Fruit fly (Drosophila melanogaster) whole organism, pupa: Measurements from ENCODE around the gene CG15743.

Experiments
- CG10348 ChIP-seq: fragments of 200-800 bp; sonication (Bioruptor generic); IDR thresholded peaks from 2 replicates; pipeline ENCODE4 v1.3.6; 2022; ENCODE audit warnings: missing biosample characterization, missing genetic modification characterization
- CG12605 ChIP-seq: fragments of 200-800 bp; sonication (Bioruptor generic); IDR thresholded peaks from 2 replicates; pipeline ENCODE4 v1.3.6; 2022; ENCODE audit warnings: missing biosample characterization, missing genetic modification characterization
- CG13204 ChIP-seq: fragments of 200-800 bp; sonication (Bioruptor generic); optimal IDR thresholded peaks from 2 replicates; lab custom pipeline; 2018; ENCODE audit warnings: missing biosample characterization, mild to moderate bottlenecking, missing genetic modification characterization, moderate library complexity
- CG14655 ChIP-seq: fragments of 200-800 bp; sonication (Bioruptor generic); optimal IDR thresholded peaks from 3 replicates; lab custom pipeline; 2017; ENCODE audit warnings: mild to moderate bottlenecking, missing biosample characterization, missing genetic modification reagents, missing genetic modification characterization
- CG15710 ChIP-seq: fragments of 200-800 bp; sonication (Bioruptor generic); optimal IDR thresholded peaks from 2 replicates; lab custom pipeline; 2018; ENCODE audit warnings: missing biosample characterization, mild to moderate bottlenecking, missing genetic modification characterization, moderate library complexity
- CG17806 ChIP-seq: fragments of 200-800 bp; sonication (Bioruptor generic); optimal IDR thresholded peaks from 2 replicates; lab custom pipeline; 2018; ENCODE audit warnings: missing biosample characterization, mild to moderate bottlenecking, missing genetic modification characterization, moderate library complexity
- CG32121 ChIP-seq: fragments of 200-800 bp; sonication (Bioruptor generic); IDR thresholded peaks from 2 replicates; pipeline ENCODE4 v1.3.6; 2022; ENCODE audit warnings: missing biosample characterization, missing genetic modification characterization
- CG34367 ChIP-seq: fragments of 200-800 bp; sonication (Bioruptor generic); optimal IDR thresholded peaks from 2 replicates; lab custom pipeline; 2018; ENCODE audit warnings: missing biosample characterization, mild to moderate bottlenecking, missing genetic modification characterization
- CG4496 ChIP-seq: fragments of 200-800 bp; sonication (Bioruptor generic); IDR thresholded peaks from 3 replicates; pipeline ENCODE4 v1.3.6; 2022; ENCODE audit warnings: missing biosample characterization, missing genetic modification characterization
- CG8159 ChIP-seq: fragments of 200-800 bp; sonication (Bioruptor generic); optimal IDR thresholded peaks from 3 replicates; lab custom pipeline; 2018; ENCODE audit warnings: missing biosample characterization, mild to moderate bottlenecking, missing genetic modification characterization, moderate library complexity
- CG8301 ChIP-seq: fragments of 200-800 bp; sonication (Bioruptor generic); optimal IDR thresholded peaks from 2 replicates; lab custom pipeline; 2018; ENCODE audit warnings: missing biosample characterization, mild to moderate bottlenecking, missing genetic modification characterization
- CG9948 ChIP-seq: fragments of 200-800 bp; sonication (Bioruptor generic); optimal IDR thresholded peaks from 2 replicates; lab custom pipeline; 2018; ENCODE audit warnings: missing biosample characterization, mild to moderate bottlenecking, missing genetic modification characterization, moderate library complexity
- D1 ChIP-seq: fragments of 200-800 bp; sonication (Bioruptor generic); optimal IDR thresholded peaks from 2 replicates; lab custom pipeline; 2018; ENCODE audit warnings: missing biosample characterization, mild to moderate bottlenecking, missing genetic modification characterization, moderate library complexity
- EcR ChIP-seq: fragments of 200-800 bp; sonication (Bioruptor generic); optimal IDR thresholded peaks from 3 replicates; lab custom pipeline; 2019; ENCODE audit warnings: missing biosample characterization, missing genetic modification characterization, mild to moderate bottlenecking, moderate library complexity, missing genetic modification reagents
- Ets98B ChIP-seq: fragments of 200-800 bp; sonication (Bioruptor generic); IDR thresholded peaks from 2 replicates; pipeline ENCODE4 v1.3.6; 2022; ENCODE audit warnings: missing biosample characterization, missing genetic modification characterization
- Pif1A ChIP-seq: fragments of 200-800 bp; sonication (Bioruptor generic); optimal IDR thresholded peaks from 3 replicates; lab custom pipeline; 2016; ENCODE audit warnings: missing biosample characterization, missing genetic modification characterization
- Pif1B ChIP-seq: fragments of 200-800 bp; sonication (Bioruptor generic); optimal IDR thresholded peaks from 3 replicates; lab custom pipeline; 2016; ENCODE audit warnings: missing biosample characterization, missing genetic modification characterization
- Snoo ChIP-seq: fragments of 200-800 bp; sonication (Bioruptor generic); optimal IDR thresholded peaks from 3 replicates; lab custom pipeline; 2017; ENCODE audit warnings: missing biosample characterization, mild to moderate bottlenecking, missing genetic modification characterization, inconsistent platforms
- fd96Ca ChIP-seq: fragments of 200-800 bp; sonication (Bioruptor generic); IDR thresholded peaks from 3 replicates; pipeline ENCODE4 v1.3.6; 2022; ENCODE audit warnings: missing biosample characterization, missing genetic modification characterization
- gl ChIP-seq: fragments of 200-800 bp; sonication (Bioruptor generic); optimal IDR thresholded peaks from 2 replicates; lab custom pipeline; 2018; ENCODE audit warnings: missing biosample characterization, mild to moderate bottlenecking, missing genetic modification characterization
- rn ChIP-seq: fragments of 200-800 bp; sonication (Bioruptor generic); IDR thresholded peaks from 2 replicates; pipeline ENCODE4 v1.3.6; 2022; ENCODE audit warnings: missing biosample characterization, missing genetic modification characterization

The CG15743 gene

dm6 chrX:13307189-13307588 lies 21.7 kb downstream of the CG15743 start:
- no peak for TF ChIP-seq EcR (GFP tag; lab: Kevin White, UChicago)
- TF ChIP-seq CG8159 (tag; lab: Kevin White, UChicago): peak; percentile 41
- peak; percentile 30 for TF ChIP-seq CG15710 (tag; lab: Kevin White, UChicago)
- TF ChIP-seq Snoo (tag; lab: Kevin White, UChicago): peak; percentile 21
- no peak for TF ChIP-seq CG4496 (GFP tag; lab: Robert Waterston, UW)
- 0 out of 2 replicates have a peak, but pooled peaks have one; percentile 17 for TF ChIP-seq CG32121
- no peak for TF ChIP-seq rn (GFP tag; lab: Robert Waterston, UW)
- no peak for TF ChIP-seq CG9948
- TF ChIP-seq CG13204: no peak
- TF ChIP-seq Pif1A: peak; percentile 1
- no peak for TF ChIP-seq CG10348 (GFP tag; lab: Robert Waterston, UW)
- no peak for TF ChIP-seq CG34367 (tag; lab: Kevin White, UChicago)
- TF ChIP-seq CG14655: peak; percentile 38
- TF ChIP-seq CG17806 (tag; lab: Kevin White, UChicago): no peak

- TF ChIP-seq CG8301 (no peak), CG10348 (GFP tag; lab: Robert Waterston, UW) (no peak), CG17806 (tag; lab: Kevin White, UChicago) (no peak), CG32121 (no peak)
Measured at dm6 chrX:13310764-13311163, 25.3 kb downstream of the CG15743 start.

- TF ChIP-seq Ets98B (GFP tag; lab: Robert Waterston, UW) (peak; percentile 54), CG8301 (peak; percentile 73), Pif1A (peak; percentile 56), CG12605 (GFP tag; lab: Robert Waterston, UW) (no peak), CG34367 (tag; lab: Kevin White, UChicago) (peak; percentile 64), EcR (GFP tag; lab: Kevin White, UChicago) (peak; percentile 17), CG32121 (peak; percentile 40; the same call in 1 of the 2 replicates), rn (GFP tag; lab: Robert Waterston, UW) (no peak), CG13204 (peak; percentile 33), Snoo (tag; lab: Kevin White, UChicago) (peak; percentile 65), CG10348 (GFP tag; lab: Robert Waterston, UW) (no peak), CG9948 (peak; percentile 77), CG4496 (GFP tag; lab: Robert Waterston, UW) (peak; percentile 42; the same call in 1 of the 3 replicates), CG8159 (tag; lab: Kevin White, UChicago) (peak; percentile 74), CG17806 (tag; lab: Kevin White, UChicago) (peak; percentile 71), gl (tag; lab: Kevin White, UChicago) (peak; percentile 11), Pif1B (GFP tag; lab: Kevin White, UChicago) (peak; percentile 44), CG15710 (tag; lab: Kevin White, UChicago) (peak; percentile 72), CG14655 (peak; percentile 78), fd96Ca (GFP tag; lab: Robert Waterston, UW) (peak; percentile 31; the same call in 1 of the 3 replicates), D1 (no peak)
Measured at dm6 chrX:13312200-13312599, 26.7 kb downstream of the CG15743 start.

dm6 chrX:13313133-13313532 lies 27.6 kb downstream of the CG15743 start:
- TF ChIP-seq CG4496 (GFP tag; lab: Robert Waterston, UW): 0 out of 3 replicates have a peak, but pooled peaks have one; percentile 16
- TF ChIP-seq fd96Ca (GFP tag; lab: Robert Waterston, UW): no peak
- TF ChIP-seq rn (GFP tag; lab: Robert Waterston, UW): no peak
- TF ChIP-seq CG10348 (GFP tag; lab: Robert Waterston, UW): no peak
- no peak for TF ChIP-seq D1
- no peak for TF ChIP-seq CG32121
- no peak for TF ChIP-seq Ets98B (GFP tag; lab: Robert Waterston, UW)
- TF ChIP-seq, all 21 proteins: peak for 1

- TF ChIP-seq CG9948: peak; percentile 51
- no peak for TF ChIP-seq CG12605 (GFP tag; lab: Robert Waterston, UW)
- no peak for TF ChIP-seq CG4496 (GFP tag; lab: Robert Waterston, UW)
- TF ChIP-seq CG14655: peak; percentile 54
- TF ChIP-seq Pif1A: no peak
- TF ChIP-seq CG17806 (tag; lab: Kevin White, UChicago): peak; percentile 48
- no peak for TF ChIP-seq CG13204
- TF ChIP-seq CG8159 (tag; lab: Kevin White, UChicago): peak; percentile 58
- peak; percentile 21 for TF ChIP-seq CG8301
- peak; percentile 22 for TF ChIP-seq CG34367 (tag; lab: Kevin White, UChicago)
- TF ChIP-seq CG15710 (tag; lab: Kevin White, UChicago): peak; percentile 36
Measured at dm6 chrX:13314323-13314722, 28.8 kb downstream of the CG15743 start.

- TF ChIP-seq CG13204: no peak
- TF ChIP-seq CG10348 (GFP tag; lab: Robert Waterston, UW): no peak
- no peak for TF ChIP-seq CG8159 (tag; lab: Kevin White, UChicago)
- no peak for TF ChIP-seq rn (GFP tag; lab: Robert Waterston, UW)
- peak; percentile 37 for TF ChIP-seq Pif1B (GFP tag; lab: Kevin White, UChicago)
- peak; percentile 41; the same call in 1 of the 2 replicates for TF ChIP-seq Ets98B (GFP tag; lab: Robert Waterston, UW)
- no peak for TF ChIP-seq CG17806 (tag; lab: Kevin White, UChicago)
- no peak for TF ChIP-seq EcR (GFP tag; lab: Kevin White, UChicago)
- TF ChIP-seq CG34367 (tag; lab: Kevin White, UChicago): no peak
- TF ChIP-seq CG12605 (GFP tag; lab: Robert Waterston, UW): no peak
- no peak for TF ChIP-seq CG15710 (tag; lab: Kevin White, UChicago)
- TF ChIP-seq CG14655: peak; percentile 11
- TF ChIP-seq fd96Ca (GFP tag; lab: Robert Waterston, UW): no peak
- TF ChIP-seq Pif1A: no peak
- peak; percentile 54; the same call in 1 of the 2 replicates for TF ChIP-seq CG32121
- TF ChIP-seq CG4496 (GFP tag; lab: Robert Waterston, UW): 0 out of 3 replicates have a peak, but pooled peaks have one; percentile 42
- no peak for TF ChIP-seq CG9948
- no peak for TF ChIP-seq CG8301
- no peak for TF ChIP-seq D1
Measured at dm6 chrX:13314789-13315462, 29.4 kb downstream of the CG15743 start.
